Worm (Caenorhabditis elegans) whole organism, mixed stage, embryonic: ENCODE results near the gene C08D8.1.

ENCODE experiments used
- M03D4.4 ChIP-seq: sonication (generic microtip); optimal IDR thresholded peaks from 2 replicates; lab custom pipeline; 2017; ENCODE audit warnings: mild to moderate bottlenecking, missing genetic modification characterization, missing compliant biosample characterization
- bed-3 ChIP-seq: fragments of 200-800 bp; sonication (Bioruptor generic); optimal IDR thresholded peaks from 3 replicates; lab custom pipeline; 2018; ENCODE audit warnings: mild to moderate bottlenecking, missing genetic modification characterization, moderate library complexity, missing compliant biosample characterization
- blmp-1 ChIP-seq: fragments of 150-350 bp; optimal IDR thresholded peaks from 2 replicates; lab custom pipeline; 2014; ENCODE audit warnings: missing biosample characterization, missing genetic modification characterization
- ceh-39 ChIP-seq: fragments of 150-350 bp; optimal IDR thresholded peaks from 2 replicates; lab custom pipeline; 2014; ENCODE audit warnings: missing biosample characterization, missing genetic modification characterization
- ceh-43 ChIP-seq: fragments of 200-800 bp; sonication (Bioruptor generic); optimal IDR thresholded peaks from 2 replicates; lab custom pipeline; 2018; ENCODE audit warnings: mild to moderate bottlenecking, missing genetic modification characterization, moderate library complexity, missing compliant biosample characterization
- ceh-83 ChIP-seq: fragments of 200-800 bp; sonication (Bioruptor generic); optimal IDR thresholded peaks from 2 replicates; lab custom pipeline; 2018; ENCODE audit warnings: mild to moderate bottlenecking, missing genetic modification characterization, missing compliant biosample characterization
- ces-1 ChIP-seq: fragments of 150-350 bp; optimal IDR thresholded peaks from 2 replicates; lab custom pipeline; 2014; ENCODE audit warnings: missing biosample characterization, missing genetic modification reagents, missing genetic modification characterization
- cnd-1 ChIP-seq: fragments of 200-800 bp; sonication (Bioruptor generic); optimal IDR thresholded peaks from 2 replicates; lab custom pipeline; 2018; ENCODE audit warnings: mild to moderate bottlenecking, missing genetic modification characterization, missing compliant biosample characterization
- drap-1 ChIP-seq: fragments of 200-800 bp; sonication (Bioruptor generic); optimal IDR thresholded peaks from 3 replicates; lab custom pipeline; 2018; ENCODE audit warnings: mild to moderate bottlenecking, missing genetic modification characterization, missing compliant biosample characterization
- elt-1 ChIP-seq: sonication (generic microtip); optimal IDR thresholded peaks from 2 replicates; lab custom pipeline; 2017; ENCODE audit warnings: missing genetic modification characterization, mild to moderate bottlenecking, missing compliant biosample characterization, antibody characterized with exemption, moderate library complexity, borderline replicate concordance; ENCODE audit not compliant: insufficient read depth
- elt-3 ChIP-seq: fragments of 150-350 bp; optimal IDR thresholded peaks from 2 replicates; lab custom pipeline; 2014; ENCODE audit warnings: missing biosample characterization, missing genetic modification characterization
- lin-13 ChIP-seq: fragments of 150-350 bp; optimal IDR thresholded peaks from 2 replicates; lab custom pipeline; 2014; ENCODE audit warnings: missing biosample characterization, missing genetic modification characterization
- lin-32 ChIP-seq: fragments of 200-800 bp; sonication (Bioruptor generic); optimal IDR thresholded peaks from 2 replicates; lab custom pipeline; 2018; ENCODE audit warnings: mild to moderate bottlenecking, missing genetic modification characterization, missing compliant biosample characterization
- lsy-2 ChIP-seq: fragments of 150-350 bp; optimal IDR thresholded peaks from 2 replicates; lab custom pipeline; 2014; ENCODE audit warnings: missing biosample characterization, missing genetic modification characterization
- mab-5 ChIP-seq: fragments of 150-350 bp; optimal IDR thresholded peaks from 2 replicates; lab custom pipeline; 2014; ENCODE audit warnings: missing biosample characterization, missing genetic modification characterization
- nhr-2 ChIP-seq: fragments of 150-350 bp; optimal IDR thresholded peaks from 2 replicates; lab custom pipeline; 2014; ENCODE audit warnings: missing biosample characterization, missing genetic modification characterization
- nhr-237 ChIP-seq: fragments of 150-350 bp; optimal IDR thresholded peaks from 2 replicates; lab custom pipeline; 2014; ENCODE audit warnings: missing biosample characterization, missing genetic modification characterization
- nhr-28 ChIP-seq: fragments of 150-350 bp; optimal IDR thresholded peaks from 2 replicates; lab custom pipeline; 2014; ENCODE audit warnings: missing biosample characterization, missing genetic modification characterization
- nhr-76 ChIP-seq: sonication (generic microtip); optimal IDR thresholded peaks from 2 replicates; lab custom pipeline; 2017; ENCODE audit warnings: missing biosample characterization, missing genetic modification characterization
- sem-2 ChIP-seq: fragments of 200-800 bp; sonication (Bioruptor generic); optimal IDR thresholded peaks from 2 replicates; lab custom pipeline; 2018; ENCODE audit warnings: mild to moderate bottlenecking, missing genetic modification characterization, missing compliant biosample characterization
- snpc-4 ChIP-seq: fragments of 150-350 bp; optimal IDR thresholded peaks from 2 replicates; lab custom pipeline; 2014; ENCODE audit warnings: missing biosample characterization, missing genetic modification characterization
- sptf-1 ChIP-seq: sonication (generic microtip); optimal IDR thresholded peaks from 2 replicates; lab custom pipeline; 2017; ENCODE audit warnings: mild to moderate bottlenecking, missing genetic modification characterization, moderate library complexity, missing compliant biosample characterization
- zip-8 ChIP-seq: fragments of 150-350 bp; optimal IDR thresholded peaks from 2 replicates; lab custom pipeline; 2014; ENCODE audit warnings: missing biosample characterization, missing genetic modification characterization

C08D8.1 gene

ce11 chrV:8387056-8387455 lies 41.5 kb downstream of the C08D8.1 start, which contains the start of gene gcy-7:
gcy-7 (plus strand) TSS chrV:8387356.
- TF ChIP-seq drap-1 (GFP tag; lab: Kevin White, UChicago) (no peak), mab-5 (tag; lab: Kevin White, UChicago) (no peak), ceh-83 (GFP tag; lab: Kevin White, UChicago) (no peak), lin-13 (tag; lab: Kevin White, UChicago) (no peak), elt-1 (tag; lab: Kevin White, UChicago) (no peak), blmp-1 (tag; lab: Kevin White, UChicago) (no peak), nhr-237 (tag; lab: Kevin White, UChicago) (no peak), snpc-4 (no peak), lin-32 (GFP tag; lab: Kevin White, UChicago) (no peak), nhr-28 (tag; lab: Kevin White, UChicago) (no peak), nhr-2 (no peak), elt-3 (tag; lab: Kevin White, UChicago) (no peak), sptf-1 (no peak), nhr-76 (tag; lab: Kevin White, UChicago) (no peak), ceh-39 (no peak)
- TF ChIP-seq, all 35 proteins: peak for 0

- TF ChIP-seq blmp-1 (tag; lab: Kevin White, UChicago) (no peak), lin-13 (tag; lab: Kevin White, UChicago) (no peak)
- TF ChIP-seq, all 35 proteins: peak for 0
These were observed 43.7 kb downstream of the C08D8.1 start for ce11 chrV:8389307-8389706.

ce11 chrV:8394357-8394850 lies 48.8 kb downstream of the C08D8.1 start, which contains the start of the genes pho-6 and F52E1.3:
pho-6 (minus strand) TSS chrV:8394457.
F52E1.3 (plus strand) TSS chrV:8394800.
- TF ChIP-seq ceh-43 (GFP tag; lab: Kevin White, UChicago) (no peak), zip-8 (tag; lab: Kevin White, UChicago) (no peak), sem-2 (no peak), cnd-1 (tag; lab: Kevin White, UChicago) (no peak), elt-3 (tag; lab: Kevin White, UChicago) (no peak), sptf-1 (no peak), M03D4.4 (no peak), ces-1 (no peak), blmp-1 (tag; lab: Kevin White, UChicago) (no peak), nhr-2 (no peak), lsy-2 (no peak), mab-5 (tag; lab: Kevin White, UChicago) (no peak), bed-3 (GFP tag; lab: Kevin White, UChicago) (no peak)
